Worm (Caenorhabditis elegans) whole organism, late embryonic: ENCODE measurements around the gene C48B4.11.

Experiments used
- C38D4.7 ChIP-seq: fragments of 200-800 bp; sonication (Bioruptor generic); optimal IDR thresholded peaks from 2 replicates; lab custom pipeline; 2018; ENCODE audit warnings: mild to moderate bottlenecking, missing genetic modification characterization, moderate library complexity, missing compliant biosample characterization
- K02D7.2 ChIP-seq: sonication (generic microtip); optimal IDR thresholded peaks from 2 replicates; lab custom pipeline; 2017; ENCODE audit warnings: mild to moderate bottlenecking, missing genetic modification characterization, missing compliant biosample characterization
- K09A11.1 ChIP-seq: sonication (generic microtip); optimal IDR thresholded peaks from 2 replicates; lab custom pipeline; 2017; ENCODE audit warnings: antibody characterized with exemption, mild to moderate bottlenecking, missing genetic modification characterization, missing compliant biosample characterization; ENCODE audit not compliant: insufficient read depth
- ama-1 ChIP-seq: fragments of 150-350 bp; optimal IDR thresholded peaks from 2 replicates; lab custom pipeline; 2014
- ceh-14 ChIP-seq: sonication (generic microtip); optimal IDR thresholded peaks from 2 replicates; lab custom pipeline; 2016; ENCODE audit warnings: missing genotype, missing genetic modification characterization, missing compliant biosample characterization
- ceh-2 ChIP-seq: sonication (generic microtip); optimal IDR thresholded peaks from 2 replicates; lab custom pipeline; 2016; ENCODE audit warnings: missing genotype, missing genetic modification characterization, missing compliant biosample characterization
- ceh-22 ChIP-seq: sonication (generic microtip); optimal IDR thresholded peaks from 2 replicates; lab custom pipeline; 2017; ENCODE audit warnings: missing biosample characterization, missing genetic modification characterization
- ceh-31 ChIP-seq: sonication (generic microtip); optimal IDR thresholded peaks from 2 replicates; lab custom pipeline; 2016; ENCODE audit warnings: missing genetic modification characterization, missing compliant biosample characterization
- ceh-34 ChIP-seq: sonication (generic microtip); optimal IDR thresholded peaks from 2 replicates; lab custom pipeline; 2016; ENCODE audit warnings: mild to moderate bottlenecking, missing genetic modification characterization, missing compliant biosample characterization
- ceh-48 ChIP-seq: sonication (generic microtip); optimal IDR thresholded peaks from 2 replicates; lab custom pipeline; 2016; ENCODE audit warnings: missing genetic modification characterization, inconsistent platforms, missing compliant biosample characterization
- ceh-6 ChIP-seq: fragments of 200-800 bp; sonication (Bioruptor generic); optimal IDR thresholded peaks from 2 replicates; lab custom pipeline; 2018; ENCODE audit warnings: mild to moderate bottlenecking, missing genetic modification characterization, missing compliant biosample characterization
- elt-2 ChIP-seq: sonication (generic microtip); optimal IDR thresholded peaks from 2 replicates; lab custom pipeline; 2016; ENCODE audit warnings: missing genetic modification reagents, missing genetic modification characterization, missing compliant biosample characterization
- elt-4 ChIP-seq: sonication (generic microtip); optimal IDR thresholded peaks from 2 replicates; lab custom pipeline; 2016; ENCODE audit warnings: missing genetic modification characterization, missing compliant biosample characterization
- eyg-1 ChIP-seq: sonication (generic microtip); optimal IDR thresholded peaks from 2 replicates; lab custom pipeline; 2016; ENCODE audit warnings: missing genotype, missing genetic modification characterization, missing compliant biosample characterization
- fkh-6 ChIP-seq: sonication (generic microtip); optimal IDR thresholded peaks from 2 replicates; lab custom pipeline; 2016; ENCODE audit warnings: missing genetic modification characterization, missing compliant biosample characterization
- gmeb-2 ChIP-seq: sonication (generic microtip); optimal IDR thresholded peaks from 2 replicates; lab custom pipeline; 2016; ENCODE audit warnings: missing genetic modification characterization, inconsistent platforms, missing compliant biosample characterization
- hlh-13 ChIP-seq: fragments of 200-800 bp; sonication (Bioruptor generic); optimal IDR thresholded peaks from 2 replicates; lab custom pipeline; 2018; ENCODE audit warnings: mild to moderate bottlenecking, missing genetic modification characterization, missing compliant biosample characterization
- hlh-15 ChIP-seq: sonication (generic microtip); optimal IDR thresholded peaks from 2 replicates; lab custom pipeline; 2016; ENCODE audit warnings: missing genetic modification characterization, missing compliant biosample characterization
- hlh-30 ChIP-seq: sonication (generic microtip); optimal IDR thresholded peaks from 2 replicates; lab custom pipeline; 2017; ENCODE audit warnings: antibody characterized with exemption, missing genetic modification characterization, missing compliant biosample characterization; ENCODE audit not compliant: insufficient read depth
- hlh-6 ChIP-seq: sonication (generic microtip); optimal IDR thresholded peaks from 2 replicates; lab custom pipeline; 2016; ENCODE audit warnings: missing genotype, missing genetic modification characterization, missing compliant biosample characterization
- lim-6 ChIP-seq: sonication (generic microtip); optimal IDR thresholded peaks from 2 replicates; lab custom pipeline; 2016; ENCODE audit warnings: missing genetic modification characterization, missing compliant biosample characterization
- lin-11 ChIP-seq: fragments of 200-800 bp; sonication (Bioruptor generic); optimal IDR thresholded peaks from 2 replicates; lab custom pipeline; 2018; ENCODE audit warnings: mild to moderate bottlenecking, missing genetic modification characterization, missing compliant biosample characterization
- mec-3 ChIP-seq: sonication (generic microtip); optimal IDR thresholded peaks from 2 replicates; lab custom pipeline; 2016; ENCODE audit warnings: borderline replicate concordance, missing genetic modification characterization, missing compliant biosample characterization
- nhr-11 ChIP-seq: fragments of 150-350 bp; optimal IDR thresholded peaks from 2 replicates; lab custom pipeline; 2014; ENCODE audit warnings: missing biosample characterization, missing genetic modification characterization
- nhr-232 ChIP-seq: sonication (generic microtip); optimal IDR thresholded peaks from 2 replicates; lab custom pipeline; 2016; ENCODE audit warnings: missing genetic modification characterization, missing compliant biosample characterization
- npax-4 ChIP-seq: sonication (generic microtip); optimal IDR thresholded peaks from 2 replicates; lab custom pipeline; 2016; ENCODE audit warnings: missing genetic modification characterization, missing compliant biosample characterization
- odd-2 ChIP-seq: sonication (generic microtip); optimal IDR thresholded peaks from 2 replicates; lab custom pipeline; 2017; ENCODE audit warnings: antibody characterized with exemption, mild to moderate bottlenecking, missing genetic modification characterization, missing compliant biosample characterization
- pag-3 ChIP-seq: sonication (generic microtip); optimal IDR thresholded peaks from 2 replicates; lab custom pipeline; 2016; ENCODE audit warnings: missing compliant biosample characterization, missing genetic modification characterization, borderline replicate concordance
- pat-9 ChIP-seq: fragments of 200-800 bp; sonication (Bioruptor generic); optimal IDR thresholded peaks from 2 replicates; lab custom pipeline; 2018; ENCODE audit warnings: mild to moderate bottlenecking, missing genetic modification characterization, moderate library complexity, missing compliant biosample characterization
- pha-4 ChIP-seq: fragments of 150-350 bp; optimal IDR thresholded peaks from 2 replicates; lab custom pipeline; 2018; ENCODE audit warnings: missing biosample characterization, missing genetic modification reagents, missing genetic modification characterization
- sox-4 ChIP-seq: sonication (generic microtip); optimal IDR thresholded peaks from 2 replicates; lab custom pipeline; 2017; ENCODE audit warnings: mild to moderate bottlenecking, missing genetic modification characterization, inconsistent platforms, missing compliant biosample characterization
- tbx-2 ChIP-seq: sonication (generic microtip); optimal IDR thresholded peaks from 2 replicates; lab custom pipeline; 2016; ENCODE audit warnings: missing genetic modification characterization, missing compliant biosample characterization
- tbx-7 ChIP-seq: sonication (generic microtip); optimal IDR thresholded peaks from 2 replicates; lab custom pipeline; 2016; ENCODE audit warnings: missing genotype, missing genetic modification characterization, missing compliant biosample characterization
- ttx-3 ChIP-seq: sonication (generic microtip); optimal IDR thresholded peaks from 2 replicates; lab custom pipeline; 2016; ENCODE audit warnings: missing genetic modification reagents, missing genetic modification characterization, missing compliant biosample characterization
- unc-42 ChIP-seq: sonication (generic microtip); optimal IDR thresholded peaks from 2 replicates; lab custom pipeline; 2016; ENCODE audit warnings: missing genotype, missing genetic modification characterization, missing compliant biosample characterization

C48B4.11 gene

DNA sequence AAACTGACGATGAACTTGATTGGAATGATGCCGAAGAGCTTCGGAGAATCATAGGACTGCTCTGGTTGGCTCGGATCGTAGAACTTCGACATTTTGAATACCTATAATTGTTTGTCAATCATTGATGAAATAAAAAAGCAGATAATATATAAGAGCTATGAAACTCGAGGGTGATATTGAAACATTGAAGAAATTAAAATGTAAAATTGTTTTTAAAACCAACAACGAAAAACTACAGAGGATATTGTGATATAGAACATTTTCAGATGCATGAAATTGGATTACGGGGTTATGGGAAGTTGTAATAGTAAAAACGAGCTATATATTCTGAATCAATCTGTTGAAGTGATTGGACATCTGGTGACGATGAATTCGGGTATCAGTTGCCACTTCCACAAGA is 1.5 kb downstream of the C48B4.11 start, which contains the start of gene C48B4.10:
C48B4.10 (minus strand) TSS at position 101 of the 400 bp plus-strand sequence.
- TF ChIP-seq ceh-14 (tag; lab: Kevin White, UChicago) = no peak
- no peak for TF ChIP-seq gmeb-2
- TF ChIP-seq ceh-34 (tag; lab: Kevin White, UChicago) = no peak
- TF ChIP-seq hlh-13 (GFP tag; lab: Kevin White, UChicago) = no peak
- no peak for TF ChIP-seq pat-9 (tag; lab: Kevin White, UChicago)
- TF ChIP-seq elt-2 (tag; lab: Kevin White, UChicago) = no peak
- no peak for TF ChIP-seq pag-3 (tag; lab: Kevin White, UChicago)
- TF ChIP-seq tbx-7 (tag; lab: Kevin White, UChicago) = no peak
- TF ChIP-seq odd-2 (tag; lab: Kevin White, UChicago) = no peak
- no peak for TF ChIP-seq nhr-232 (tag; lab: Kevin White, UChicago)
- TF ChIP-seq fkh-6 (tag; lab: Kevin White, UChicago) = no peak
- TF ChIP-seq npax-4 (tag; lab: Kevin White, UChicago) = no peak

DNA sequence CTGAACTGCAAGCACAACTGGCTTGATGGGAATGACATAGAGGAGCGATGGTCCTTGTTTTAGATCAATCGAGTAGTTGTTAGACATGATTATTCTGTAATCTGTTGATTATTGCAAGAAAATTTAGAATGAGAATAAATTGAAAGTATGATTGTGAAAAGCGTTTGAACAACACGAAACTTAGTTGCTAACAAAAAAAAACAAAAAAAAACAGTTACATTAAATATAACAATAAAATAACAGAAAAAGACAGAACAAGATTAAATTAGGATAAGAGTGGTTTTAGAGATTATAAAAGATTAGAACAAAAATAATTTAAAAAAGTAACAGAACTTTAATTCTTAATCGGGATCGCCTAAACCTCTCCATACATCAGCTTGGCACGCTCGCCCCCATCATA is 2.7 kb downstream of the C48B4.11 start, which contains the start of gene C48B4.9:
C48B4.9 (minus strand) TSS at position 101 of the 400 bp plus-strand sequence.
- TF ChIP-seq C38D4.7 (GFP tag; lab: Kevin White, UChicago) (no peak), K02D7.2 (tag; lab: Kevin White, UChicago) (no peak), pha-4 (no peak), odd-2 (tag; lab: Kevin White, UChicago) (no peak), mec-3 (no peak), ama-1 (lab: Kevin White, UChicago) (no peak), tbx-2 (tag; lab: Kevin White, UChicago) (no peak), ceh-22 (tag; lab: Kevin White, UChicago) (no peak), npax-4 (tag; lab: Kevin White, UChicago) (no peak), unc-42 (tag; lab: Kevin White, UChicago) (no peak), elt-4 (tag; lab: Kevin White, UChicago) (no peak), eyg-1 (no peak), nhr-11 (tag; lab: Kevin White, UChicago) (no peak), K09A11.1 (tag; lab: Kevin White, UChicago) (no peak), hlh-6 (tag; lab: Kevin White, UChicago) (no peak), gmeb-2 (no peak), ceh-2 (tag; lab: Kevin White, UChicago) (no peak), hlh-13 (GFP tag; lab: Kevin White, UChicago) (no peak), sox-4 (tag; lab: Kevin White, UChicago) (no peak)

DNA sequence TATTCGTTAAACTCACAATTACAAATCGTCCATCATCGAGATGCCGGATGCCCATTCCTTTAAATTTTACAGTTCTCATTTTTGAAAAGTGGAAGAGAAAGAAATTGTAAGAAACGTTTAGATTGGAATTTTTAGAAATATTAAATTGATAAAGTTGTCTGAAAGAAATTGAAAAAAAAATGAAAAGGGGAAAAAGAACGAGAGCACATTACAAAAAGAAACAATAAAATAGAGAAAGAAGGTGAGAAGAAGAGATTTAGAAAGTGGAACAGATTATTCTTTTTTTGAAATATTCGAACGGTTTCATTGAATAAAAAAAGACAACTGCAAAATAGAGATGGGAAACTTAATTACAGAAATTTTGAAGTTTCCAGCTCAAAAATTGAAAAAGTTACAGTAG is 4.8 kb downstream of the C48B4.11 start, which contains the start of gene C48B4.8:
C48B4.8 (minus strand) TSS at position 101 of the 400 bp plus-strand sequence.
- no peak for TF ChIP-seq hlh-13 (GFP tag; lab: Kevin White, UChicago)
- no peak for TF ChIP-seq lin-11
- no peak for TF ChIP-seq ceh-48
- TF ChIP-seq ceh-31 (tag; lab: Kevin White, UChicago) = no peak

DNA sequence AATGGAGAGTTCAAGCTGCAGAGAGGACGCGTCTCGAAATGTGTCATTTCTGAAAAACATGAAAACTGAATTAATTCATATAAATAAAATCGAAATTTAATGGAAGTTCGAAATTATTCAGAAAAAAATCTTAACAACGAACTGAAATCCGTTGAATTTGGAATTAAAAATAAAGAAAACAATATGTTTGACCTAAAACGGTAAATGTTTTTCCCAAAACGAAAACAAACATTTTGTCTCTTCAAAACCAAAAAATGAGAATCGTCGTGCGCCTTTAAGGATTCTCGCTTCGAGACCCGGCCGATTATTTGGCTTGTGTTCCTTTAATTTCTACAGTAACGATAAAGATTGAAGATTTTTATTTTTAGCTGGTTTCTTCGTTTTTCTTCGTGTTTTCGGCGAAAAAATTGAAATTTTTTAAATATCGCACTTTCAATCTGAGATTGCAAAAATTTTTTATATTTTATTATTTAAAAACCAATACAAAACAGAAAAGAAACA is 6.5 kb downstream of the C48B4.11 start, which contains the start of gene C48B4.7:
C48B4.7 (minus strand) TSS at position 51 of the 501 bp plus-strand sequence.
- TF ChIP-seq nhr-232 (tag; lab: Kevin White, UChicago) (no peak), ama-1 (lab: Kevin White, UChicago) (no peak), hlh-15 (tag; lab: Kevin White, UChicago) (no peak), ttx-3 (tag; lab: Kevin White, UChicago) (no peak), lim-6 (tag; lab: Kevin White, UChicago) (no peak), hlh-30 (tag; lab: Kevin White, UChicago) (no peak), ceh-6 (no peak), pat-9 (tag; lab: Kevin White, UChicago) (no peak), pag-3 (tag; lab: Kevin White, UChicago) (no peak), ceh-14 (tag; lab: Kevin White, UChicago) (no peak)
